Fruit fly (Drosophila melanogaster): ENCODE measurements around the gene CG13806.

The CG13806 gene

dm6 chr3L:2262515-2262944, 3.7 kb upstream of the CG13806 start, which contains the start of the genes oxt and CG13807 (continued):
- TF ChIP-seq zen (tag; optimal IDR thresholded peaks at IDR 0.05) (peak; percentile 83), tap (tag; optimal IDR thresholded peaks at IDR 0.05) (peak; percentile 83), org-1 (GFP tag; optimal IDR thresholded peaks at IDR 0.05) (peak; percentile 73), Scr (GFP tag; IDR thresholded peaks at IDR 0.05; ENCODE audit: partially characterized antibody) (peak; percentile 42; the same call in 1 of the 2 replicates), H15 (GFP tag; IDR thresholded peaks at IDR 0.05) (peak; percentile 87), NK7.1 (GFP tag; optimal IDR thresholded peaks at IDR 0.05) (no peak), CG18011 (GFP tag; optimal IDR thresholded peaks at IDR 0.05) (peak; percentile 82), NC2α (GFP tag; optimal IDR thresholded peaks at IDR 0.05) (no peak), CG8290 (GFP tag; optimal IDR thresholded peaks at IDR 0.05) (peak; percentile 69), CG8290 (tag; optimal IDR thresholded peaks at IDR 0.05) (peak; percentile 52 to 79), CG17568 (GFP tag; optimal IDR thresholded peaks at IDR 0.05) (no peak), her (GFP tag; optimal IDR thresholded peaks at IDR 0.05) (no peak), CG4707 (GFP tag; optimal IDR thresholded peaks at IDR 0.05) (peak; percentile 30), klu (GFP tag; IDR thresholded peaks at IDR 0.05) (peak; percentile 83), tx (GFP tag; optimal IDR thresholded peaks at IDR 0.05) (peak; percentile 23), wek (GFP tag; optimal IDR thresholded peaks at IDR 0.05) (peak; percentile 61), phol (tag; optimal IDR thresholded peaks at IDR 0.05) (peak; percentile 92), danr (GFP tag; IDR thresholded peaks at IDR 0.05) (peak; percentile 49), en (GFP tag; optimal IDR thresholded peaks at IDR 0.05) (peak; percentile 15), Sry-δ (GFP tag; optimal IDR thresholded peaks at IDR 0.05) (peak; percentile 46), CG31365 (tag; optimal IDR thresholded peaks at IDR 0.05) (peak; percentile 36), mirr (GFP tag; optimal IDR thresholded peaks at IDR 0.05) (peak; percentile 58), Dek (tag; optimal IDR thresholded peaks at IDR 0.05) (peak; percentile 85), CG13624 (GFP tag; optimal IDR thresholded peaks at IDR 0.05) (peak; percentile 60), Rx (GFP tag; IDR thresholded peaks at IDR 0.05) (peak; percentile 80), CG14860 (GFP tag; IDR thresholded peaks at IDR 0.05; ENCODE audit: partially characterized antibody) (no peak), HLH4C (GFP tag; IDR thresholded peaks at IDR 0.05; ENCODE audit: partially characterized antibody) (no peak), pros (GFP tag; optimal IDR thresholded peaks at IDR 0.05) (no peak), Drgx (GFP tag; IDR thresholded peaks at IDR 0.05) (peak; percentile 85), hth (optimal IDR thresholded peaks at IDR 0.05) (no peak), CG12659 (GFP tag; optimal IDR thresholded peaks at IDR 0.05) (peak; percentile 92), CG10959 (GFP tag; IDR thresholded peaks at IDR 0.05) (peak; percentile 54), CG12391 (tag; optimal IDR thresholded peaks at IDR 0.05) (peak; percentile 91), emc (GFP tag; optimal IDR thresholded peaks at IDR 0.05) (peak; percentile 0), gcm (GFP tag; optimal IDR thresholded peaks at IDR 0.05) (peak; percentile 90), kni (GFP tag; optimal IDR thresholded peaks at IDR 0.05) (no peak), chn (GFP tag; optimal IDR thresholded peaks at IDR 0.05) (peak; percentile 62), fu2 (GFP tag; optimal IDR thresholded peaks at IDR 0.05) (no peak), ato (GFP tag; IDR thresholded peaks at IDR 0.05; ENCODE audit: partially characterized antibody) (no peak), CG32532 (GFP tag; IDR thresholded peaks at IDR 0.05) (peak; percentile 94), usp (GFP tag; optimal IDR thresholded peaks at IDR 0.05) (no peak), pzg (GFP tag; optimal IDR thresholded peaks at IDR 0.05) (peak; percentile 58), CG5180 (GFP tag; optimal IDR thresholded peaks at IDR 0.05) (peak; percentile 26), CG9437 (GFP tag; optimal IDR thresholded peaks at IDR 0.05) (peak; percentile 73), Ptx1 (GFP tag; IDR thresholded peaks at IDR 0.05) (peak; percentile 92), Awh (GFP tag; IDR thresholded peaks at IDR 0.05) (peak; percentile 81), MESR4 (GFP tag; optimal IDR thresholded peaks at IDR 0.05) (peak; percentile 67), seq (GFP tag; IDR thresholded peaks at IDR 0.05) (peak; percentile 84), CG11695 (GFP tag; IDR thresholded peaks at IDR 0.05) (peak; percentile 84), zf30C (GFP tag; optimal IDR thresholded peaks at IDR 0.05) (no peak), D (optimal IDR thresholded peaks at IDR 0.05) (no peak), D (GFP tag; optimal IDR thresholded peaks at IDR 0.05) (peak; percentile 71)

Measured in whole organism, embryonic.